Fruit fly (Drosophila melanogaster) whole organism, prepupa: ENCODE measurements around the gene Mtpalpha.

Source experiments
- Blimp-1 ChIP-seq: fragments of 200-800 bp; sonication (Bioruptor generic); optimal IDR thresholded peaks from 3 replicates; lab custom pipeline; 2017; ENCODE audit warnings: missing biosample characterization, missing genetic modification characterization, mild to moderate bottlenecking, moderate library complexity, missing genetic modification reagents
- CG10669 ChIP-seq: fragments of 200-800 bp; sonication (Bioruptor generic); optimal IDR thresholded peaks from 3 replicates; lab custom pipeline; 2018; ENCODE audit warnings: missing biosample characterization, mild to moderate bottlenecking, missing genetic modification characterization, moderate library complexity
- CG16779 ChIP-seq: fragments of 200-800 bp; sonication (Bioruptor generic); optimal IDR thresholded peaks from 3 replicates; lab custom pipeline; 2017; ENCODE audit warnings: missing biosample characterization, mild to moderate bottlenecking, missing genetic modification characterization
- CG31627 ChIP-seq: fragments of 200-800 bp; sonication (Bioruptor generic); optimal IDR thresholded peaks from 3 replicates; lab custom pipeline; 2016; ENCODE audit warnings: missing biosample characterization, missing genetic modification characterization
- CG7368 ChIP-seq: fragments of 200-800 bp; sonication (Bioruptor generic); optimal IDR thresholded peaks from 3 replicates; lab custom pipeline; 2016; ENCODE audit warnings: missing biosample characterization, missing genetic modification characterization
- CG9139 ChIP-seq: fragments of 200-800 bp; sonication (Bioruptor generic); optimal IDR thresholded peaks from 3 replicates; lab custom pipeline; 2017; ENCODE audit warnings: missing biosample characterization, mild to moderate bottlenecking, missing genetic modification characterization
- Eip78C ChIP-seq: fragments of 200-800 bp; sonication (Bioruptor generic); peaks from one replicate; lab custom pipeline; 2016; ENCODE audit warnings: missing biosample characterization, missing genetic modification characterization
- Sox102F ChIP-seq: fragments of 200-800 bp; sonication (Bioruptor generic); optimal IDR thresholded peaks from 2 replicates; lab custom pipeline; 2016; ENCODE audit warnings: missing biosample characterization, mild to moderate bottlenecking, missing genetic modification characterization
- dsx ChIP-seq: fragments of 200-800 bp; optimal IDR thresholded peaks from 3 replicates; lab custom pipeline; 2019; ENCODE audit warnings: missing biosample characterization, mild to moderate bottlenecking, missing genetic modification characterization, moderate library complexity; ENCODE audit not compliant: poor library complexity, severe bottlenecking
- esn ChIP-seq: fragments of 200-800 bp; sonication (Bioruptor generic); optimal IDR thresholded peaks from 2 replicates; lab custom pipeline; 2016; ENCODE audit warnings: missing biosample characterization, mild to moderate bottlenecking, missing genetic modification characterization, moderate library complexity
- fkh ChIP-seq: fragments of 200-800 bp; sonication (Bioruptor generic); optimal IDR thresholded peaks from 3 replicates; lab custom pipeline; 2017; ENCODE audit warnings: missing biosample characterization, mild to moderate bottlenecking, missing genetic modification characterization, moderate library complexity
- lz ChIP-seq: fragments of 200-800 bp; sonication (Bioruptor generic); optimal IDR thresholded peaks from 3 replicates; lab custom pipeline; 2016; ENCODE audit warnings: missing biosample characterization, missing genetic modification characterization

DNA sequence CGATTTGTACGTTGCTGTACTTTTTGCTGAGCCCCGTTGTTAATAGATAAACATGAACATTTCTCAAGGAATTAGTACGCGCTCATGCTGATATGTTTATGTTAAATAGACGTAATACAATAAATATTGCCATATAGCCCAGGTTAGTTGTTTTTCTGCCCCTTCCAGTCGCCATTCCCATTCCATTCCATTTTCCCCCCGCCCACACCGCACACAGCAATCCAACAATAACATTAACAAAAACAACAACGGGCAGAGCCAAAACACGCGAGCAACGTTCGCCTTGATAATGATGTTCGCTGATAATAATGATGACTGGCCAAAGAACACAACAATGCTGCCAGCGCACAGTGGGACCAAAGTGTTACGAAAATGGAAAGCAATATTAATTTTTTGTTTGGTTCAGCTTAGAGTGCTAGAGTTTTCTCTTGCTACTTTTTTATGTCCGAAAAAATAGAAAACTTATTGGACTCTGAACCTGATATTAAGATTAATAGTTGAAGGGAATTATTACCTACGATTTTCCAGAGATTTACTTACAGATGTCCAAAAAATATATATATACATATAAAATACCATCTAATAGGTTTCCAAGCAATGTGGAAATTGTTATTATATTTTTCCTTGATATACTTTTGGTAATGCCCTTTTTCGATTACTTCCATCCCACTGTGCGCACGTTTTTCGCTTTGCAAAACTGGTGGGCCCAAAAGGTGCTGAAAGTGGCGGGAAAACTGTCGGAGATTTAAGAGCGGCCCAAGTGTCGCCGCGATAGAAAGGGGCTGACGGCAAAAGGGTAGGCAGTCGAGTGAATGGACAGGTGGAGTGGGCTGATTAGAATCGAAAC, 6.8 kb downstream of the Mtpalpha start:
- peak; percentile 96 for TF ChIP-seq CG16779
- TF ChIP-seq fkh: peak; percentile 70
- TF ChIP-seq CG10669 (GFP tag; lab: Kevin White, UChicago): peak; percentile 95
- TF ChIP-seq CG31627: peak; percentile 88
- TF ChIP-seq lz (GFP tag; lab: Kevin White, UChicago): peak; percentile 94
- TF ChIP-seq Blimp-1: peak; percentile 88
- peak; percentile 94 for TF ChIP-seq Sox102F (GFP tag; lab: Kevin White, UChicago)
- peak; percentile 97 for TF ChIP-seq esn (GFP tag; lab: Kevin White, UChicago)
- peak; percentile 95 for TF ChIP-seq dsx
- peak; percentile 92 for TF ChIP-seq CG7368
- TF ChIP-seq Eip78C: peak; percentile 99
- peak; percentile 90 for TF ChIP-seq CG9139
